Worm (Caenorhabditis elegans) whole organism, young adult: Measurements from ENCODE around the gene D1086.10.
A peak's percentile ranks its signal among the peaks of the same experiment; 100 is the strongest.

Experiments used
- C06A6.2 ChIP-seq: fragments of 200-800 bp; sonication (Bioruptor generic); conservative IDR thresholded peaks from 2 replicates; pipeline ENCODE4 v1.3.6; 2022; ENCODE audit warnings: missing genetic modification characterization, missing compliant biosample characterization
- F22D6.2 ChIP-seq: sonication (generic microtip); optimal IDR thresholded peaks from 2 replicates; lab custom pipeline; 2016; ENCODE audit warnings: mild to moderate bottlenecking, missing genetic modification characterization, missing compliant biosample characterization
- F23B12.7 ChIP-seq: sonication (generic microtip); optimal IDR thresholded peaks from 2 replicates; lab custom pipeline; 2017; ENCODE audit warnings: missing genetic modification characterization, mild to moderate bottlenecking, missing compliant biosample characterization, antibody characterized with exemption, moderate library complexity; ENCODE audit not compliant: insufficient read depth
- Y53F4B.3 ChIP-seq: fragments of 200-800 bp; sonication (Bioruptor generic); IDR thresholded peaks from 2 replicates; pipeline ENCODE4 v1.3.6; 2022; ENCODE audit warnings: missing genetic modification reagents, missing genetic modification characterization, missing compliant biosample characterization
- Y56A3A.18 ChIP-seq: fragments of 200-800 bp; sonication (Bioruptor generic); IDR thresholded peaks from 2 replicates; pipeline ENCODE4 v1.3.6; 2022; ENCODE audit warnings: missing genetic modification reagents, missing genetic modification characterization, missing compliant biosample characterization
- Y67H2A.10 ChIP-seq: fragments of 200-800 bp; sonication (Bioruptor generic); conservative IDR thresholded peaks from 2 replicates; pipeline ENCODE4 v1.3.6; 2022; ENCODE audit warnings: missing genetic modification reagents, missing genetic modification characterization, missing compliant biosample characterization
- ama-1 ChIP-seq, 3 experiments: fragments of 150-350 bp in 1 of 3; sonication (generic microtip) in 2 of 3; optimal IDR thresholded peaks; 2 replicates each; lab custom pipeline; 2014 to 2018; ENCODE audit warnings: missing biosample characterization in 2 of 3, missing genetic modification characterization in 2 of 3, missing genetic modification reagents in 2 of 3
- aptf-3 ChIP-seq: fragments of 200-800 bp; sonication (Bioruptor generic); IDR thresholded peaks from 2 replicates; pipeline ENCODE4 v1.3.6; 2022; ENCODE audit warnings: missing genetic modification characterization, missing compliant biosample characterization
- atf-7 ChIP-seq: sonication (generic microtip); optimal IDR thresholded peaks from 2 replicates; lab custom pipeline; 2017; ENCODE audit warnings: mild to moderate bottlenecking, missing genetic modification characterization, missing compliant biosample characterization
- ccch-3 ChIP-seq: fragments of 200-800 bp; sonication (Bioruptor generic); optimal IDR thresholded peaks from 2 replicates; lab custom pipeline; 2018; ENCODE audit warnings: mild to moderate bottlenecking, missing genetic modification characterization, missing compliant biosample characterization
- cebp-2 ChIP-seq: fragments of 200-800 bp; sonication (Bioruptor generic); IDR thresholded peaks from 2 replicates; pipeline ENCODE4 v1.3.6; 2022; ENCODE audit warnings: missing genetic modification characterization, missing compliant biosample characterization
- ceh-40 ChIP-seq: fragments of 200-800 bp; sonication (Bioruptor generic); IDR thresholded peaks from 2 replicates; pipeline ENCODE4 v1.3.6; 2022; ENCODE audit warnings: missing genetic modification characterization, missing compliant biosample characterization
- ceh-91 ChIP-seq: fragments of 200-800 bp; sonication (Bioruptor generic); IDR thresholded peaks from 2 replicates; pipeline ENCODE4 v1.3.6; 2022; ENCODE audit warnings: missing genetic modification reagents, missing genetic modification characterization, missing compliant biosample characterization
- dox-1 ChIP-seq: fragments of 200-800 bp; sonication (Bioruptor generic); IDR thresholded peaks from 2 replicates; pipeline ENCODE4 v1.3.6; 2022; ENCODE audit warnings: missing genetic modification reagents, missing genetic modification characterization, missing compliant biosample characterization
- egl-18 ChIP-seq: fragments of 200-800 bp; sonication (Bioruptor generic); IDR thresholded peaks from 2 replicates; pipeline ENCODE4 v1.3.6; 2022; ENCODE audit warnings: missing genetic modification reagents, missing genetic modification characterization, missing compliant biosample characterization
- egl-44 ChIP-seq: fragments of 200-800 bp; sonication (Bioruptor generic); IDR thresholded peaks from 2 replicates; pipeline ENCODE4 v1.3.6; 2022; ENCODE audit warnings: missing genetic modification reagents, missing genetic modification characterization, missing compliant biosample characterization
- fkh-3 ChIP-seq: sonication (generic microtip); optimal IDR thresholded peaks from 2 replicates; lab custom pipeline; 2016; ENCODE audit warnings: mild to moderate bottlenecking, missing genetic modification characterization, missing compliant biosample characterization
- hmg-1.2 ChIP-seq: fragments of 200-800 bp; sonication (Bioruptor generic); IDR thresholded peaks from 2 replicates; pipeline ENCODE4 v1.3.6; 2022; ENCODE audit warnings: missing genetic modification reagents, missing genetic modification characterization, missing compliant biosample characterization
- hsf-1 ChIP-seq: fragments of 200-800 bp; sonication (Bioruptor generic); IDR thresholded peaks from 2 replicates; pipeline ENCODE4 v1.3.6; 2022; ENCODE audit warnings: missing genetic modification reagents, missing genetic modification characterization, missing compliant biosample characterization
- lag-1 ChIP-seq: fragments of 200-800 bp; sonication (Bioruptor generic); IDR thresholded peaks from 2 replicates; pipeline ENCODE4 v1.3.6; 2022; ENCODE audit warnings: missing genetic modification reagents, missing genetic modification characterization, missing compliant biosample characterization
- let-526 ChIP-seq: fragments of 200-800 bp; sonication (Bioruptor generic); IDR thresholded peaks from 2 replicates; pipeline ENCODE4 v1.3.6; 2022; ENCODE audit warnings: missing genetic modification reagents, missing genetic modification characterization, missing compliant biosample characterization
- lin-40 ChIP-seq: sonication (generic microtip); optimal IDR thresholded peaks from 2 replicates; lab custom pipeline; 2016; ENCODE audit warnings: missing genetic modification characterization, mild to moderate bottlenecking, missing compliant biosample characterization, missing genotype, missing genetic modification reagents
- nfya-1 ChIP-seq: sonication (generic microtip); optimal IDR thresholded peaks from 2 replicates; lab custom pipeline; 2017; ENCODE audit warnings: antibody characterized with exemption, missing compliant biosample characterization, missing genetic modification characterization, borderline replicate concordance; ENCODE audit not compliant: insufficient read depth
- nfya-2 ChIP-seq: fragments of 200-800 bp; sonication (Bioruptor generic); IDR thresholded peaks from 2 replicates; pipeline ENCODE4 v1.3.6; 2022; ENCODE audit warnings: missing genetic modification reagents, missing genetic modification characterization, missing compliant biosample characterization
- nhr-120 ChIP-seq: fragments of 200-800 bp; sonication (Bioruptor generic); IDR thresholded peaks from 2 replicates; pipeline ENCODE4 v1.3.6; 2022; ENCODE audit warnings: missing genetic modification characterization, missing compliant biosample characterization
- nhr-27 ChIP-seq: fragments of 200-800 bp; sonication (Bioruptor generic); optimal IDR thresholded peaks from 2 replicates; lab custom pipeline; 2018; ENCODE audit warnings: mild to moderate bottlenecking, missing genetic modification characterization, moderate library complexity, missing compliant biosample characterization
- sdz-38 ChIP-seq: sonication (generic microtip); optimal IDR thresholded peaks from 2 replicates; lab custom pipeline; 2016; ENCODE audit warnings: missing genotype, missing genetic modification characterization, missing compliant biosample characterization
- snpc-1.1 ChIP-seq: sonication (generic microtip); optimal IDR thresholded peaks from 2 replicates; lab custom pipeline; 2017; ENCODE audit warnings: missing genetic modification characterization, mild to moderate bottlenecking, missing compliant biosample characterization, antibody characterized with exemption, moderate library complexity, missing genotype, missing genetic modification reagents; ENCODE audit not compliant: insufficient read depth
- snpc-4 ChIP-seq, 5 experiments: fragments of 150-350 bp in 1 of 5; sonication (generic microtip) in 4 of 5; optimal IDR thresholded peaks; 2 replicates each; lab custom pipeline; 2014 to 2018; ENCODE audit warnings: missing genetic modification characterization in 5 of 5, missing biosample characterization in 3 of 5, antibody characterized with exemption in 2 of 5, mild to moderate bottlenecking in 2 of 5, missing compliant biosample characterization in 2 of 5, missing genotype in 2 of 5, moderate library complexity in 2 of 5, missing genetic modification reagents in 1 of 5
- tbp1 ChIP-seq: fragments of 200-800 bp; sonication (Bioruptor generic); optimal IDR thresholded peaks from 2 replicates; lab custom pipeline; 2018; ENCODE audit warnings: mild to moderate bottlenecking, missing genetic modification characterization, missing compliant biosample characterization
- tbx-9 ChIP-seq: sonication (generic microtip); optimal IDR thresholded peaks from 2 replicates; lab custom pipeline; 2016; ENCODE audit warnings: borderline replicate concordance, missing genetic modification characterization, inconsistent platforms, missing compliant biosample characterization
- xnd-1 ChIP-seq: sonication (generic microtip); optimal IDR thresholded peaks from 2 replicates; lab custom pipeline; 2016; ENCODE audit warnings: missing genotype, missing genetic modification reagents, missing genetic modification characterization, missing compliant biosample characterization
- ztf-22 ChIP-seq: fragments of 200-800 bp; sonication (Bioruptor generic); optimal IDR thresholded peaks from 2 replicates; lab custom pipeline; 2018; ENCODE audit warnings: mild to moderate bottlenecking, missing genetic modification characterization, moderate library complexity, missing compliant biosample characterization
- ztf-26 ChIP-seq: sonication (generic microtip); optimal IDR thresholded peaks from 2 replicates; lab custom pipeline; 2017; ENCODE audit warnings: missing genetic modification characterization, missing compliant biosample characterization

D1086.10 gene

ce11 chrV:14092403-14092802 is 9.8 kb downstream of the D1086.10 start, which contains the start of gene D1086.3 (continued):
- TF ChIP-seq snpc-4 (GFP tag; optimal IDR thresholded peaks at IDR 0.05; lab: Kevin White, UChicago): peak; percentile 97
- peak; percentile 95 to 99 (median 97) for TF ChIP-seq snpc-4 (tag; optimal IDR thresholded peaks at IDR 0.05; lab: Kevin White, UChicago)
- TF ChIP-seq C06A6.2: no peak
- no peak for TF ChIP-seq F22D6.2 (tag; lab: Kevin White, UChicago)
- TF ChIP-seq ama-1 (optimal IDR thresholded peaks at IDR 0.05; lab: Kevin White, UChicago): peak; percentile 73
- TF ChIP-seq ama-1 (GFP tag; optimal IDR thresholded peaks at IDR 0.05; lab: Kevin White, UChicago): no peak
- no peak for TF ChIP-seq dox-1 (GFP tag; lab: Robert Waterston, UW)
- no peak for TF ChIP-seq hsf-1 (GFP tag; lab: Robert Waterston, UW)
- TF ChIP-seq ccch-3 (GFP tag; lab: Kevin White, UChicago): no peak
- no peak for TF ChIP-seq tbx-9 (tag; lab: Kevin White, UChicago)
- no peak for TF ChIP-seq ceh-40 (GFP tag; lab: Robert Waterston, UW)
- TF ChIP-seq egl-18: no peak
- TF ChIP-seq ceh-91 (GFP tag; lab: Robert Waterston, UW): no peak
- TF ChIP-seq nhr-27: no peak
- no peak for TF ChIP-seq lag-1
- TF ChIP-seq let-526 (GFP tag; lab: Robert Waterston, UW): no peak
- no peak for TF ChIP-seq Y67H2A.10 (GFP tag; lab: Robert Waterston, UW)
- no peak for TF ChIP-seq nfya-1 (tag; lab: Kevin White, UChicago)

- TF ChIP-seq fkh-3 (tag; lab: Kevin White, UChicago) (no peak), nhr-120 (no peak), xnd-1 (tag; lab: Kevin White, UChicago) (no peak), lin-40 (tag; lab: Kevin White, UChicago) (no peak), F23B12.7 (no peak), ceh-40 (GFP tag; lab: Robert Waterston, UW) (no peak), sdz-38 (tag; lab: Kevin White, UChicago) (no peak), aptf-3 (no peak), ztf-22 (GFP tag; lab: Kevin White, UChicago) (no peak), F22D6.2 (tag; lab: Kevin White, UChicago) (no peak), cebp-2 (GFP tag; lab: Robert Waterston, UW) (no peak)
- TF ChIP-seq, all 124 proteins: peak for 0
These were observed 11.3 kb downstream of the D1086.10 start, which contains the start of gene D1086.8 for ce11 chrV:14093805-14094204. D1086.8 (plus strand) TSS chrV:14094105.

- TF ChIP-seq atf-7 (tag; lab: Kevin White, UChicago) (no peak), lin-40 (tag; lab: Kevin White, UChicago) (no peak), ceh-91 (GFP tag; lab: Robert Waterston, UW) (no peak), nhr-120 (no peak), hmg-1.2 (GFP tag; lab: Robert Waterston, UW) (peak; percentile 24; the same call in 1 of the 2 replicates), nfya-2 (GFP tag; lab: Robert Waterston, UW) (no peak), Y53F4B.3 (no peak), egl-44 (GFP tag; lab: Robert Waterston, UW) (no peak), ztf-26 (no peak), snpc-4 (GFP tag; optimal IDR thresholded peaks at IDR 0.05; lab: Kevin White, UChicago) (no peak), snpc-4 (tag; optimal IDR thresholded peaks at IDR 0.05; lab: Kevin White, UChicago) (peak in 2 of 4 experiments; percentile 36 to 70), snpc-1.1 (tag; lab: Kevin White, UChicago) (peak; percentile 59), egl-18 (no peak), Y56A3A.18 (GFP tag; lab: Robert Waterston, UW) (no peak), tbp1 (GFP tag; lab: Kevin White, UChicago) (peak; percentile 16)
These were observed 12.0 kb downstream of the D1086.10 start for ce11 chrV:14094546-14094945.
